Worm (Caenorhabditis elegans) whole organism, mixed stage, embryonic: Measurements from ENCODE around the gene ZK1236.1.

Experiments
- ceh-39 ChIP-seq: fragments of 150-350 bp; optimal IDR thresholded peaks from 2 replicates; lab custom pipeline; 2014; ENCODE audit warnings: missing biosample characterization, missing genetic modification characterization
- hlh-1 ChIP-seq: fragments of 150-350 bp; optimal IDR thresholded peaks from 2 replicates; lab custom pipeline; 2014; ENCODE audit warnings: missing biosample characterization, missing genetic modification reagents, missing genetic modification characterization
- mls-2 ChIP-seq: sonication (generic microtip); optimal IDR thresholded peaks from 2 replicates; lab custom pipeline; 2016; ENCODE audit warnings: mild to moderate bottlenecking, missing genetic modification characterization, moderate library complexity, missing compliant biosample characterization
- tbx-8 ChIP-seq: fragments of 200-800 bp; sonication (Bioruptor generic); optimal IDR thresholded peaks from 2 replicates; lab custom pipeline; 2018; ENCODE audit warnings: mild to moderate bottlenecking, missing genetic modification characterization, moderate library complexity, missing compliant biosample characterization
- unc-62 ChIP-seq: fragments of 150-350 bp; optimal IDR thresholded peaks from 2 replicates; lab custom pipeline; 2014; ENCODE audit warnings: missing biosample characterization, missing genetic modification reagents, missing genetic modification characterization

DNA sequence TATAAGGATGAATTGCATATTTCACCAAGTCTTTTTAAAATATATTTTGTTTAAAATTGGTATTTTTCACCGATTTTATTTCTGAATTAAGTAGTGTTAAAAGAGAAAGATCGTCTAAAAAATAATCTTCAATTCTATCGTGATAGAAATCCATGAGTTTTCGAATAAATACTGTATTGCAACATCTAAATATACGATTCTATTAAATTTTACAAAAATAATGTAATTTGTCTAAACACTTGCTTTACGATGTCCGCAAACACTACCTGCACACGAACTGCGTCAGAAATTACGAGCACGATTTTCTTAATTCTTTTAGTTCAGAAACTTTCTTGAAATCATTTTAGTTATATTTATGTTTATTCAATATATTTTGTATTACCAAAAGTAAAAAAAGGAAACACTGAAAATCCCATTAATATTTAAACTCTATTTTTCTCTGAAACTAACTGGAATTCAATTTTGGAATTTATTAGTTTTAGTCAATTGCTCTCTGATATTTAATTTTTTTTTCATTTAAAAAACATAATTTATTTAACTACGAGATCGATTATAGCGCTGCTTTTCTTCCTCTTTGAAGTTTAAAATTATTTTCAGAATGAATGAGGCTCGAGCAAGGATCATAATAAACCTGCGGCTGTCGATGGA lies 20.2 kb downstream of the ZK1236.1 start, which contains the start of gene mrpl-32:
- no peak for TF ChIP-seq tbx-8 (GFP tag; lab: Kevin White, UChicago)
- no peak for TF ChIP-seq mls-2 (tag; lab: Kevin White, UChicago)
- no peak for TF ChIP-seq unc-62 (GFP tag; lab: Kevin White, UChicago)
- TF ChIP-seq hlh-1 (tag; lab: Kevin White, UChicago): no peak
- TF ChIP-seq ceh-39 (tag; lab: Kevin White, UChicago): no peak
